Fruit fly (Drosophila melanogaster) whole organism, embryonic: ENCODE measurements around the gene drn.

ENCODE experiments used
- Asciz ChIP-seq: fragments of 200-800 bp; sonication (Bioruptor generic); optimal IDR thresholded peaks from 2 replicates; lab custom pipeline; 2017; ENCODE audit warnings: missing biosample characterization, mild to moderate bottlenecking, missing genetic modification characterization, missing genetic modification reagents
- B-H2 ChIP-seq: fragments of 200-800 bp; sonication (Bioruptor generic); optimal IDR thresholded peaks from 2 replicates; lab custom pipeline; 2018; ENCODE audit warnings: missing biosample characterization, mild to moderate bottlenecking, missing genetic modification characterization
- Bdp1 ChIP-seq: fragments of 200-800 bp; sonication (Bioruptor generic); optimal IDR thresholded peaks from 3 replicates; lab custom pipeline; 2016; ENCODE audit warnings: missing biosample characterization, missing genetic modification characterization
- CG10209 ChIP-seq: fragments of 200-800 bp; sonication (Bioruptor generic); optimal IDR thresholded peaks from 3 replicates; lab custom pipeline; 2017; ENCODE audit warnings: missing biosample characterization, mild to moderate bottlenecking, missing genetic modification characterization, missing genetic modification reagents
- CG11247 ChIP-seq: fragments of 200-800 bp; sonication (Bioruptor generic); IDR thresholded peaks from 2 replicates; pipeline ENCODE4 v1.3.6; 2022; ENCODE audit warnings: missing biosample characterization, missing genetic modification characterization
- CG12942 ChIP-seq: fragments of 200-800 bp; sonication (Bioruptor generic); optimal IDR thresholded peaks from 3 replicates; lab custom pipeline; 2016; ENCODE audit warnings: missing biosample characterization, missing genetic modification characterization
- CG15514 ChIP-seq: fragments of 200-800 bp; sonication (Bioruptor generic); optimal IDR thresholded peaks from 3 replicates; lab custom pipeline; 2017; ENCODE audit warnings: missing biosample characterization, missing genetic modification characterization, mild to moderate bottlenecking, moderate library complexity, missing genetic modification reagents
- CG1792 ChIP-seq: fragments of 200-800 bp; sonication (Bioruptor generic); optimal IDR thresholded peaks from 2 replicates; lab custom pipeline; 2016; ENCODE audit warnings: missing biosample characterization, missing genetic modification characterization
- CG2116 ChIP-seq: fragments of 200-800 bp; sonication (Bioruptor generic); optimal IDR thresholded peaks from 3 replicates; lab custom pipeline; 2018; ENCODE audit warnings: missing biosample characterization, mild to moderate bottlenecking, missing genetic modification characterization
- CG2678 ChIP-seq: fragments of 200-800 bp; sonication (Bioruptor generic); optimal IDR thresholded peaks from 3 replicates; lab custom pipeline; 2019; ENCODE audit warnings: missing biosample characterization, mild to moderate bottlenecking, missing genetic modification characterization, moderate library complexity
- CG4820 ChIP-seq: fragments of 200-800 bp; sonication (Bioruptor generic); optimal IDR thresholded peaks from 3 replicates; lab custom pipeline; 2016; ENCODE audit warnings: missing biosample characterization, missing genetic modification characterization
- CG4854 ChIP-seq: fragments of 200-800 bp; sonication (Bioruptor generic); optimal IDR thresholded peaks from 2 replicates; lab custom pipeline; 2016; ENCODE audit warnings: missing biosample characterization, missing genetic modification characterization, inconsistent platforms
- CG6813 ChIP-seq: fragments of 200-800 bp; sonication (Bioruptor generic); optimal IDR thresholded peaks from 2 replicates; lab custom pipeline; 2017; ENCODE audit warnings: missing biosample characterization, missing genetic modification characterization, mild to moderate bottlenecking, moderate library complexity, missing genetic modification reagents
- CG7786 ChIP-seq: fragments of 200-800 bp; sonication (Bioruptor generic); optimal IDR thresholded peaks from 2 replicates; lab custom pipeline; 2016; ENCODE audit warnings: missing biosample characterization, missing genetic modification characterization
- CG7987 ChIP-seq: fragments of 200-800 bp; sonication (Bioruptor generic); optimal IDR thresholded peaks from 2 replicates; lab custom pipeline; 2018; ENCODE audit warnings: missing biosample characterization, mild to moderate bottlenecking, missing genetic modification characterization, moderate library complexity
- CG8290 ChIP-seq, 3 experiments: fragments of 200-800 bp; sonication (Bioruptor generic); optimal IDR thresholded peaks; 2 replicates each; lab custom pipeline; 2016 to 2019; ENCODE audit warnings: missing biosample characterization in 3 of 3, missing genetic modification characterization in 3 of 3, mild to moderate bottlenecking in 2 of 3, moderate library complexity in 1 of 3
- CG9817 ChIP-seq: fragments of 200-800 bp; sonication (Bioruptor generic); optimal IDR thresholded peaks from 2 replicates; lab custom pipeline; 2018; ENCODE audit warnings: missing biosample characterization, mild to moderate bottlenecking, missing genetic modification characterization, moderate library complexity
- CG9876 ChIP-seq: fragments of 200-800 bp; sonication (Bioruptor generic); optimal IDR thresholded peaks from 2 replicates; lab custom pipeline; 2016; ENCODE audit warnings: missing biosample characterization, missing genetic modification characterization
- Chrac-16 ChIP-seq: fragments of 200-800 bp; sonication (Bioruptor generic); optimal IDR thresholded peaks from 3 replicates; lab custom pipeline; 2016; ENCODE audit warnings: missing biosample characterization, missing genetic modification characterization
- CoRest ChIP-seq: fragments of 200-800 bp; sonication (Bioruptor generic); optimal IDR thresholded peaks from 3 replicates; lab custom pipeline; 2018; ENCODE audit warnings: missing biosample characterization, mild to moderate bottlenecking, missing genetic modification characterization, moderate library complexity
- D ChIP-seq, 2 experiments: fragments of 200-800 bp in 1 of 2; fragments of >200 bp in 1 of 2; sonication (Bioruptor generic) in 1 of 2; optimal IDR thresholded peaks; 2 replicates in 1 of 2; 3 replicates in 1 of 2; lab custom pipeline; 2017; ENCODE audit warnings: mild to moderate bottlenecking in 1 of 2, missing biosample characterization in 1 of 2, missing genetic modification characterization in 1 of 2, missing genetic modification reagents in 1 of 2
- Dip3 ChIP-seq: fragments of 200-800 bp; sonication (Bioruptor generic); optimal IDR thresholded peaks from 3 replicates; lab custom pipeline; 2016; ENCODE audit warnings: missing biosample characterization, missing genetic modification characterization
- Fer3 ChIP-seq: fragments of 200-800 bp; sonication (Bioruptor generic); optimal IDR thresholded peaks from 2 replicates; lab custom pipeline; 2018; ENCODE audit warnings: missing biosample characterization, mild to moderate bottlenecking, missing genetic modification characterization, moderate library complexity
- Hand ChIP-seq: fragments of 200-800 bp; sonication (Bioruptor generic); optimal IDR thresholded peaks from 2 replicates; lab custom pipeline; 2017; ENCODE audit warnings: mild to moderate bottlenecking, missing biosample characterization, missing genetic modification reagents, missing genetic modification characterization
- Hr51 ChIP-seq, 2 experiments: fragments of 200-800 bp; sonication (Bioruptor generic); optimal IDR thresholded peaks; 2 replicates in 1 of 2; 3 replicates in 1 of 2; lab custom pipeline; 2016 to 2018; ENCODE audit warnings: missing biosample characterization in 2 of 2, missing genetic modification characterization in 2 of 2, mild to moderate bottlenecking in 1 of 2, moderate library complexity in 1 of 2
- NC2α ChIP-seq: fragments of 200-800 bp; sonication (Bioruptor generic); optimal IDR thresholded peaks from 2 replicates; lab custom pipeline; 2016; ENCODE audit warnings: missing biosample characterization, missing genetic modification characterization
- NK7.1 ChIP-seq: fragments of 200-800 bp; sonication (Bioruptor generic); optimal IDR thresholded peaks from 3 replicates; lab custom pipeline; 2016; ENCODE audit warnings: missing biosample characterization, missing genetic modification characterization
- Optix ChIP-seq: fragments of 200-800 bp; sonication (Bioruptor generic); IDR thresholded peaks from 3 replicates; pipeline ENCODE4 v1.3.6; 2022; ENCODE audit warnings: missing biosample characterization, missing genetic modification characterization
- al ChIP-seq: fragments of 200-800 bp; sonication (Bioruptor generic); IDR thresholded peaks from 2 replicates; pipeline ENCODE4 v1.3.6; 2022; ENCODE audit warnings: missing biosample characterization, missing genetic modification characterization
- bsh ChIP-seq, 2 experiments: fragments of 200-800 bp; sonication (Bioruptor generic); optimal IDR thresholded peaks; 2 replicates each; lab custom pipeline; 2017 to 2018; ENCODE audit warnings: mild to moderate bottlenecking in 2 of 2, missing biosample characterization in 2 of 2, missing genetic modification characterization in 2 of 2, moderate library complexity in 1 of 2
- dpn ChIP-seq, 2 experiments: fragments of 200-800 bp; sonication (Bioruptor generic); optimal IDR thresholded peaks; 3 replicates each; lab custom pipeline; 2016; ENCODE audit warnings: missing biosample characterization in 2 of 2, missing genetic modification characterization in 2 of 2
- en ChIP-seq: fragments of 200-800 bp; sonication (Bioruptor generic); optimal IDR thresholded peaks from 2 replicates; lab custom pipeline; 2016; ENCODE audit warnings: missing biosample characterization, missing genetic modification characterization
- ewg ChIP-seq: fragments of 200-800 bp; sonication (Bioruptor generic); optimal IDR thresholded peaks from 3 replicates; lab custom pipeline; 2017; ENCODE audit warnings: mild to moderate bottlenecking, missing biosample characterization, missing genetic modification reagents, missing genetic modification characterization
- eyg ChIP-seq: fragments of 200-800 bp; sonication (Bioruptor generic); optimal IDR thresholded peaks from 3 replicates; lab custom pipeline; 2016; ENCODE audit warnings: missing biosample characterization, missing genetic modification characterization
- jigr1 ChIP-seq: fragments of 200-800 bp; sonication (Bioruptor generic); IDR thresholded peaks from 3 replicates; pipeline ENCODE4 v1.3.6; 2022; ENCODE audit warnings: missing biosample characterization, missing genetic modification characterization
- kay ChIP-seq: fragments of 200-800 bp; sonication (Bioruptor generic); optimal IDR thresholded peaks from 2 replicates; lab custom pipeline; 2016; ENCODE audit warnings: missing biosample characterization, missing genetic modification characterization
- lab ChIP-seq: fragments of 200-800 bp; sonication (Bioruptor generic); optimal IDR thresholded peaks from 3 replicates; lab custom pipeline; 2017; ENCODE audit warnings: missing biosample characterization, missing genetic modification characterization, mild to moderate bottlenecking, moderate library complexity, missing genetic modification reagents
- luna ChIP-seq: fragments of 200-800 bp; sonication (Bioruptor generic); optimal IDR thresholded peaks from 2 replicates; lab custom pipeline; 2016; ENCODE audit warnings: missing biosample characterization, missing genetic modification characterization
- mirr ChIP-seq: fragments of 200-800 bp; sonication (Bioruptor generic); optimal IDR thresholded peaks from 3 replicates; lab custom pipeline; 2018; ENCODE audit warnings: missing biosample characterization, mild to moderate bottlenecking, missing genetic modification characterization
- pho ChIP-seq: fragments of 200-800 bp; sonication (Bioruptor generic); optimal IDR thresholded peaks from 2 replicates; lab custom pipeline; 2016; ENCODE audit warnings: missing biosample characterization, missing genetic modification characterization
- schlank ChIP-seq: fragments of 200-800 bp; sonication (Bioruptor generic); optimal IDR thresholded peaks from 2 replicates; lab custom pipeline; 2018; ENCODE audit warnings: missing biosample characterization, mild to moderate bottlenecking, missing genetic modification characterization
- sens ChIP-seq: fragments of 200-800 bp; sonication (Bioruptor generic); peaks from one replicate; lab custom pipeline; 2016; ENCODE audit warnings: missing biosample characterization, missing genetic modification characterization
- sug ChIP-seq: fragments of 200-800 bp; optimal IDR thresholded peaks from 2 replicates; lab custom pipeline; 2019; ENCODE audit warnings: missing biosample characterization, mild to moderate bottlenecking, missing genetic modification characterization, moderate library complexity
- tap ChIP-seq: fragments of 200-800 bp; optimal IDR thresholded peaks from 3 replicates; lab custom pipeline; 2019; ENCODE audit warnings: missing biosample characterization, mild to moderate bottlenecking, missing genetic modification characterization, moderate library complexity
- tio ChIP-seq: fragments of 200-800 bp; sonication (Bioruptor generic); optimal IDR thresholded peaks from 2 replicates; lab custom pipeline; 2017; ENCODE audit warnings: missing biosample characterization, missing genetic modification characterization, inconsistent platforms
- zfh2 ChIP-seq: fragments of 200-800 bp; sonication (Bioruptor generic); optimal IDR thresholded peaks from 2 replicates; lab custom pipeline; 2016; ENCODE audit warnings: missing biosample characterization, missing genetic modification characterization

drn gene

DNA sequence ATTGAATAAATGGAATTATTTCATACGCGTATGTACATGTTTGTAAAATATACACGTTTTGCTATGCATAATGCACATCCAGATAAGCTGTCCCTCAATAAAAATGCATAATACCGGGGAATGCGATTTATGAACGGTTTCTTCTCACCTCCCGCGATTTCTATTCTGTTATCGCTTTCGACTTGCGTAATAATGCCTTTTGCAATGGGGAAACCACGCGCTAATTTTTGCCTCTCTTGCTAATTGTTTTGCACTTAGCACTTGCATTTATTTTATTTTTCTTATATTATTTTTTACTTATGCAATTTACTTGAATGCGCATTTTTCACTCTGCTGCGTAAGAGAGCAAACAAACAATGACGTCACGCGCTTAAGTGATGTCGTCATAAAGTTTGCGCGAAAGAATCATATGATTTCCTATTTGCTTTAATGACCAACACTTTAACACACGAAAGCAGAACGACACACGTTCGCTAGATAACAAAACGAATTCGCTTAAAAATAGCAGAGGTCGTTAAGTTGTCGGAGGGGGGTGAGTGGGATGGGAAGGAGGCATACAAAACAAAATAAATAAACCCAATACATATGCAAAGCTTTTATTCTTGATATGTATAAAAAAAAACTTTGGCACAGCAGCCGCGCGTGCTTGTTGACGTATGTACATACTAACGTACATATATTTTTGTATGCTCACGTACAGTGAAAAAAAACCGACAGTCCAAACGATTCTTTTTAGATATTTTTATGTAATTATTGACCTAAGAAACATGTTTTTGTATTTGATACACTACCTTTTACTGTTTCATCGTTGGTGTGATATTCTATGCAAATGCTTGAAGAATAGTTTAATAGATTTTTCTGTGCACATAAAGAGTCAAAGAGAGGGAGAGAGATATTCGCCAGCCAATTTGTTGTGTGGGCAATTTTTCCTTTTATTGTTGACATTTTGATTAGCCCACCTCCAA lies 11.7 kb downstream of the drn start (continued):
- TF ChIP-seq lab (peak; percentile 88), tio (peak; percentile 43), CG7987 (peak; percentile 89), Dip3 (peak; percentile 73), pho (GFP tag; lab: Kevin White, UChicago) (peak; percentile 82), Hr51 (GFP tag; optimal IDR thresholded peaks at IDR 0.05; lab: Kevin White, UChicago) (peak; percentile 20 to 83), CG2116 (peak; percentile 25), CG12942 (GFP tag; lab: Kevin White, UChicago) (peak; percentile 32), D (optimal IDR thresholded peaks at IDR 0.05; lab: Kevin White, UChicago) (no peak), D (GFP tag; optimal IDR thresholded peaks at IDR 0.05; lab: Kevin White, UChicago) (peak; percentile 31), eyg (GFP tag; lab: Kevin White, UChicago) (peak; percentile 72), Fer3 (tag; lab: Kevin White, UChicago) (peak; percentile 51), CG11247 (GFP tag; lab: Robert Waterston, UW) (no peak), CG10209 (GFP tag; lab: Kevin White, UChicago) (peak; percentile 74), al (GFP tag; lab: Robert Waterston, UW) (no peak), CG4854 (GFP tag; lab: Kevin White, UChicago) (peak; percentile 65), ewg (GFP tag; lab: Kevin White, UChicago) (peak; percentile 19), en (peak; percentile 65), B-H2 (peak; percentile 84), CG2678 (peak; percentile 84), CG9817 (tag; lab: Kevin White, UChicago) (peak; percentile 49), Hand (peak; percentile 55), CG7786 (GFP tag; lab: Kevin White, UChicago) (peak; percentile 59), dpn (GFP tag; optimal IDR thresholded peaks at IDR 0.05; lab: Kevin White, UChicago) (peak; percentile 63 to 71), kay (GFP tag; lab: Kevin White, UChicago) (peak; percentile 22), CG4820 (GFP tag; lab: Kevin White, UChicago) (peak; percentile 26), CG1792 (GFP tag; lab: Kevin White, UChicago) (peak; percentile 49), jigr1 (no peak), sens (GFP tag; lab: Kevin White, UChicago) (peak; percentile 89), CG6813 (GFP tag; lab: Kevin White, UChicago) (peak; percentile 72), CG8290 (GFP tag; optimal IDR thresholded peaks at IDR 0.05; lab: Kevin White, UChicago) (no peak), CG8290 (tag; optimal IDR thresholded peaks at IDR 0.05; lab: Kevin White, UChicago) (peak in 1 of 2 experiments; percentile 22), Asciz (GFP tag; lab: Kevin White, UChicago) (peak; percentile 20), Optix (GFP tag; lab: Robert Waterston, UW) (no peak), sug (tag; lab: Kevin White, UChicago) (peak; percentile 70), CoRest (tag; lab: Kevin White, UChicago) (peak; percentile 71), Chrac-16 (GFP tag; lab: Kevin White, UChicago) (peak; percentile 40), mirr (peak; percentile 81), zfh2 (peak; percentile 53), tap (peak; percentile 7), NC2α (GFP tag; lab: Kevin White, UChicago) (peak; percentile 35), Bdp1 (GFP tag; lab: Kevin White, UChicago) (peak; percentile 43), bsh (GFP tag; optimal IDR thresholded peaks at IDR 0.05; lab: Kevin White, UChicago) (peak in 1 of 2 experiments; percentile 40), NK7.1 (GFP tag; lab: Kevin White, UChicago) (peak; percentile 53), schlank (peak; percentile 57), CG15514 (peak; percentile 76), luna (GFP tag; lab: Kevin White, UChicago) (peak; percentile 21), CG9876 (GFP tag; lab: Kevin White, UChicago) (peak; percentile 24)
